Fruit fly (Drosophila melanogaster): ENCODE results near the gene defl.

DNA sequence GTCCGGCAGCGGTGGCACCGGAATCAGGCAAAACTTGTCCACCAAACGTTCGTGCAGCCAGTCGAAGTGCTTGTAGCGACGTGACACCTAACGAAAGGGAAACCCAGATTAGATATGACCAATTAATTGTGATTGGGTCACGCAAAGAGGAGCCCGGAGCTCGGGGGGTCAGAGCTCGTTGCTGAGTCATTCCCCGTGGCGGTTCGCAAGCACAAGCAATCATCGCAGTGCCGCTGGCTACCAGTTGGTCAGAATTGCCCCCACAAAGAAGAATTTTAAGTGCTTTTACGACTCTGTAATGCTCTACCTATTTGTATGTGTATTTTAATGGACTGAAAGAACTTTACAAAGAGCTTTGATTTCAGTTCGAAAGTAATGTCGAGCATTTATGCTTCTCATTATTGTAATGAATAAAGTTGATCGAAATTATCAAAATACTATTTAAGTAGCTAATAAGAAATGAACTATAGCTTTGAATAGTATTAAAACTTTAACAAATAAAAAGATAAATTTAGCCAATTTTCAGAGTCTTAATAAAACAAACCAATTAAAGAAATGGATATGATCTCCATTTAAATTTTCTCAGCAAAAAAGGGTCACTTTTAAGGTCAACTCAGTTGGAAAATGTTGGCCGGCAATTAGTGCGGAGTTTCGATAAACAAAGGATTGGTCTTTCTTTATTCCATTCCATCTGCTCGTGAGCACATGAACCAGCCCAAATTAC, 11.0 kb upstream of the defl start:
- TF ChIP-seq fd96Ca (GFP tag; IDR thresholded peaks at IDR 0.05), result no peak
- no peak for TF ChIP-seq CG8301 (tag; optimal IDR thresholded peaks at IDR 0.05)
- TF ChIP-seq CG17806 (tag; optimal IDR thresholded peaks at IDR 0.05), result no peak
- TF ChIP-seq D1 (tag; optimal IDR thresholded peaks at IDR 0.05), result no peak
- TF ChIP-seq CG13204 (GFP tag; optimal IDR thresholded peaks at IDR 0.05), result no peak
- TF ChIP-seq CG4496 (GFP tag; IDR thresholded peaks at IDR 0.05), result no peak
- TF ChIP-seq CG8159 (tag; optimal IDR thresholded peaks at IDR 0.05), result peak; percentile 2
- TF ChIP-seq CG15710 (tag; optimal IDR thresholded peaks at IDR 0.05), result no peak
- no peak for TF ChIP-seq CG10348 (GFP tag; IDR thresholded peaks at IDR 0.05)
- no peak for TF ChIP-seq Pif1A (GFP tag; optimal IDR thresholded peaks at IDR 0.05)
